Comparison of ENCODE assay signal across 6 fruit fly cellular contexts in genomic region chr3R:24141013-24141592, dm6.
TF ChIP-seq lines count a peak whose summit lies in the region.

Gene Kal1 (plus strand): TSS chr3R:24141395.

- TF ChIP-seq CTCF in whole organism, embryonic (GFP tag; optimal IDR thresholded peaks at IDR 0.05; lab: Kevin White, UChicago) = peak; percentile 67

TF ChIP-seq in whole organism, 6 proteins besides CTCF, POLR2A, EP300 and RAD21:
- no peak for TF ChIP-seq usp (GFP tag; optimal IDR thresholded peaks at IDR 0.05; lab: Kevin White, UChicago)
- no peak for TF ChIP-seq psq (optimal IDR thresholded peaks at IDR 0.05; lab: Kevin White, UChicago)
- TF ChIP-seq Dll (optimal IDR thresholded peaks at IDR 0.05; lab: Kevin White, UChicago) = peak; percentile 73
- TF ChIP-seq EcR (GFP tag; optimal IDR thresholded peaks at IDR 0.05; lab: Kevin White, UChicago) = no peak
TF ChIP-seq in whole organism: peak in this region for 1.

TF ChIP-seq in whole organism, adult, 20 proteins besides CTCF, POLR2A, EP300 and RAD21 (continues in another document):
- peak; percentile 24 for TF ChIP-seq toe (GFP tag; optimal IDR thresholded peaks at IDR 0.05; lab: Kevin White, UChicago)
- peak; percentile 97 for TF ChIP-seq bab1 (GFP tag; optimal IDR thresholded peaks at IDR 0.05; lab: Kevin White, UChicago)
- peak; percentile 67 for TF ChIP-seq Crg-1 (GFP tag; optimal IDR thresholded peaks at IDR 0.05; lab: Kevin White, UChicago)
- TF ChIP-seq cnc (optimal IDR thresholded peaks at IDR 0.05; lab: Kevin White, UChicago) = no peak
- TF ChIP-seq ovo (GFP tag; optimal IDR thresholded peaks at IDR 0.05; lab: Kevin White, UChicago) = peak; percentile 23
- peak; percentile 92 for TF ChIP-seq CG33017 (tag; optimal IDR thresholded peaks at IDR 0.05; lab: Kevin White, UChicago)
- TF ChIP-seq CG11617 (GFP tag; optimal IDR thresholded peaks at IDR 0.05; lab: Kevin White, UChicago) = peak; percentile 92
- TF ChIP-seq CG12768 (GFP tag; optimal IDR thresholded peaks at IDR 0.05; lab: Kevin White, UChicago) = peak; percentile 86
- TF ChIP-seq CG5204 (GFP tag; optimal IDR thresholded peaks at IDR 0.05; lab: Kevin White, UChicago) = no peak
- peak; percentile 67 for TF ChIP-seq CG7045 (GFP tag; optimal IDR thresholded peaks at IDR 0.05; lab: Kevin White, UChicago)
- peak; percentile 45 for TF ChIP-seq Hr96 (GFP tag; optimal IDR thresholded peaks at IDR 0.05; lab: Kevin White, UChicago)
- TF ChIP-seq pad (GFP tag; optimal IDR thresholded peaks at IDR 0.05; lab: Kevin White, UChicago) = peak; percentile 85
- TF ChIP-seq Clk (GFP tag; optimal IDR thresholded peaks at IDR 0.05; lab: Kevin White, UChicago) = peak; percentile 51
- TF ChIP-seq CG14711 (tag; optimal IDR thresholded peaks at IDR 0.05; lab: Kevin White, UChicago) = peak; percentile 88
- peak; percentile 45 for TF ChIP-seq CG1620 (GFP tag; optimal IDR thresholded peaks at IDR 0.05; lab: Kevin White, UChicago)
- TF ChIP-seq kay (GFP tag; lab: Kevin White, UChicago; ENCODE audit: borderline replicate concordance) = peak; percentile 18
- peak; percentile 88 for TF ChIP-seq tj (GFP tag; optimal IDR thresholded peaks at IDR 0.05; lab: Kevin White, UChicago)

TF ChIP-seq in whole organism, embryonic, 481 proteins besides CTCF, POLR2A, EP300 and RAD21 (continues in another document):
- TF ChIP-seq CG15073 (GFP tag; optimal IDR thresholded peaks at IDR 0.05; lab: Kevin White, UChicago) (no peak), CG10979 (tag; optimal IDR thresholded peaks at IDR 0.05; lab: Kevin White, UChicago) (peak; percentile 97), CG18764 (GFP tag; optimal IDR thresholded peaks at IDR 0.05; lab: Kevin White, UChicago) (peak; percentile 81), ash1 (GFP tag; optimal IDR thresholded peaks at IDR 0.05; lab: Kevin White, UChicago) (no peak), sob (GFP tag; IDR thresholded peaks at IDR 0.05; lab: Robert Waterston, UW) (peak; percentile 90), CG15601 (tag; optimal IDR thresholded peaks at IDR 0.05; lab: Kevin White, UChicago) (peak; percentile 94), Hmx (GFP tag; optimal IDR thresholded peaks at IDR 0.05; lab: Kevin White, UChicago) (no peak), CG16779 (GFP tag; IDR thresholded peaks at IDR 0.05; lab: Robert Waterston, UW) (no peak), pb (GFP tag; optimal IDR thresholded peaks at IDR 0.05; lab: Kevin White, UChicago) (no peak), her (GFP tag; optimal IDR thresholded peaks at IDR 0.05; lab: Kevin White, UChicago) (no peak), lbe (GFP tag; optimal IDR thresholded peaks at IDR 0.05; lab: Kevin White, UChicago) (peak; percentile 96), CG31224 (GFP tag; IDR thresholded peaks at IDR 0.05; lab: Robert Waterston, UW) (peak; percentile 44), sna (GFP tag; IDR thresholded peaks at IDR 0.05; lab: Robert Waterston, UW; ENCODE audit: partially characterized antibody) (peak; percentile 59; the same call in 1 of the 2 replicates), psq (GFP tag; optimal IDR thresholded peaks at IDR 0.05; lab: Kevin White, UChicago) (peak; percentile 45), CG4730 (GFP tag; IDR thresholded peaks at IDR 0.05; lab: Robert Waterston, UW) (peak; percentile 84), zen2 (GFP tag; IDR thresholded peaks at IDR 0.05; lab: Robert Waterston, UW; ENCODE audit: partially characterized antibody) (no peak), CG1792 (GFP tag; optimal IDR thresholded peaks at IDR 0.05; lab: Kevin White, UChicago) (no peak), BtbVII (GFP tag; optimal IDR thresholded peaks at IDR 0.05; lab: Kevin White, UChicago) (peak; percentile 90)

TF ChIP-seq in whole organism, prepupa, 60 proteins besides CTCF, POLR2A, EP300 and RAD21 (continues in another document):
- peak; percentile 98 for TF ChIP-seq CG6854 (GFP tag; optimal IDR thresholded peaks at IDR 0.05; lab: Kevin White, UChicago)
- peak; percentile 91 to 94 for TF ChIP-seq salr (GFP tag; optimal IDR thresholded peaks at IDR 0.05; lab: Kevin White, UChicago)
- peak; percentile 97 for TF ChIP-seq Eip93F (GFP tag; optimal IDR thresholded peaks at IDR 0.05; lab: Kevin White, UChicago)
- peak; percentile 98 for TF ChIP-seq esn (GFP tag; optimal IDR thresholded peaks at IDR 0.05; lab: Kevin White, UChicago)
- TF ChIP-seq CG32006 (GFP tag; optimal IDR thresholded peaks at IDR 0.05; lab: Kevin White, UChicago) = peak; percentile 97
- peak; percentile 93 for TF ChIP-seq topi (GFP tag; optimal IDR thresholded peaks at IDR 0.05; lab: Kevin White, UChicago)
- TF ChIP-seq ss (GFP tag; optimal IDR thresholded peaks at IDR 0.05; lab: Kevin White, UChicago) = peak; percentile 99
- peak; percentile 98 for TF ChIP-seq spab (GFP tag; optimal IDR thresholded peaks at IDR 0.05; lab: Kevin White, UChicago)
- TF ChIP-seq CG10631 (GFP tag; optimal IDR thresholded peaks at IDR 0.05; lab: Kevin White, UChicago) = peak; percentile 97
- TF ChIP-seq Blimp-1 (GFP tag; optimal IDR thresholded peaks at IDR 0.05; lab: Kevin White, UChicago) = peak; percentile 94
- TF ChIP-seq Lpt (GFP tag; optimal IDR thresholded peaks at IDR 0.05; lab: Kevin White, UChicago) = peak; percentile 93
- peak; percentile 92 for TF ChIP-seq Met (GFP tag; optimal IDR thresholded peaks at IDR 0.05; lab: Kevin White, UChicago)
- TF ChIP-seq Eip75B (GFP tag; optimal IDR thresholded peaks at IDR 0.05; lab: Kevin White, UChicago) = peak; percentile 95
- TF ChIP-seq vri (GFP tag; optimal IDR thresholded peaks at IDR 0.05; lab: Kevin White, UChicago) = peak; percentile 96
- TF ChIP-seq net (GFP tag; optimal IDR thresholded peaks at IDR 0.05; lab: Kevin White, UChicago) = peak; percentile 97
- peak; percentile 96 for TF ChIP-seq CG11762 (GFP tag; optimal IDR thresholded peaks at IDR 0.05; lab: Kevin White, UChicago; ENCODE audit: insufficient read depth)
- TF ChIP-seq Ets21C (GFP tag; optimal IDR thresholded peaks at IDR 0.05; lab: Kevin White, UChicago) = peak; percentile 76
- peak; percentile 92 for TF ChIP-seq CG11902 (GFP tag; optimal IDR thresholded peaks at IDR 0.05; lab: Kevin White, UChicago)

TF ChIP-seq in whole organism, pupa, 21 proteins besides CTCF, POLR2A, EP300 and RAD21 (continues in another document):
- TF ChIP-seq CG32121 (GFP tag; IDR thresholded peaks at IDR 0.05; lab: Robert Waterston, UW) (peak; percentile 98), CG34367 (tag; optimal IDR thresholded peaks at IDR 0.05; lab: Kevin White, UChicago) (peak; percentile 97), gl (tag; optimal IDR thresholded peaks at IDR 0.05; lab: Kevin White, UChicago) (peak; percentile 96), CG13204 (GFP tag; optimal IDR thresholded peaks at IDR 0.05; lab: Kevin White, UChicago) (peak; percentile 98), CG10348 (GFP tag; IDR thresholded peaks at IDR 0.05; lab: Robert Waterston, UW) (peak; percentile 79), fd96Ca (GFP tag; IDR thresholded peaks at IDR 0.05; lab: Robert Waterston, UW) (peak; percentile 97), CG15710 (tag; optimal IDR thresholded peaks at IDR 0.05; lab: Kevin White, UChicago) (peak; percentile 98), EcR (GFP tag; optimal IDR thresholded peaks at IDR 0.05; lab: Kevin White, UChicago) (peak; percentile 79), CG8301 (tag; optimal IDR thresholded peaks at IDR 0.05; lab: Kevin White, UChicago) (peak; percentile 95), CG14655 (GFP tag; optimal IDR thresholded peaks at IDR 0.05; lab: Kevin White, UChicago) (peak; percentile 96), CG17806 (tag; optimal IDR thresholded peaks at IDR 0.05; lab: Kevin White, UChicago) (peak; percentile 98), Pif1A (GFP tag; optimal IDR thresholded peaks at IDR 0.05; lab: Kevin White, UChicago) (peak; percentile 96), CG4496 (GFP tag; IDR thresholded peaks at IDR 0.05; lab: Robert Waterston, UW) (peak; percentile 97), CG12605 (GFP tag; IDR thresholded peaks at IDR 0.05; lab: Robert Waterston, UW) (peak; percentile 98), rn (GFP tag; IDR thresholded peaks at IDR 0.05; lab: Robert Waterston, UW) (peak; percentile 92), CG8159 (tag; optimal IDR thresholded peaks at IDR 0.05; lab: Kevin White, UChicago) (peak; percentile 98), CG9948 (tag; optimal IDR thresholded peaks at IDR 0.05; lab: Kevin White, UChicago) (peak; percentile 97), Ets98B (GFP tag; IDR thresholded peaks at IDR 0.05; lab: Robert Waterston, UW) (peak; percentile 98), D1 (tag; optimal IDR thresholded peaks at IDR 0.05; lab: Kevin White, UChicago) (peak; percentile 92), Snoo (tag; optimal IDR thresholded peaks at IDR 0.05; lab: Kevin White, UChicago) (peak; percentile 99)

TF ChIP-seq in whole organism, wandering third instar larva, 38 proteins besides CTCF, POLR2A, EP300 and RAD21 (continues in another document):
- TF ChIP-seq CrebA (GFP tag; optimal IDR thresholded peaks at IDR 0.05; lab: Kevin White, UChicago; ENCODE audit: borderline replicate concordance) = no peak
- TF ChIP-seq Dfd (GFP tag; optimal IDR thresholded peaks at IDR 0.05; lab: Kevin White, UChicago) = no peak
- TF ChIP-seq foxo (GFP tag; optimal IDR thresholded peaks at IDR 0.05; lab: Kevin White, UChicago) = peak; percentile 7 to 98
- TF ChIP-seq psq (GFP tag; optimal IDR thresholded peaks at IDR 0.05; lab: Kevin White, UChicago) = peak; percentile 96
- peak; percentile 98 for TF ChIP-seq Rel (GFP tag; optimal IDR thresholded peaks at IDR 0.05; lab: Kevin White, UChicago)
- TF ChIP-seq Rel (tag; optimal IDR thresholded peaks at IDR 0.05; lab: Kevin White, UChicago) = peak; percentile 88
- peak; percentile 93 for TF ChIP-seq br (GFP tag; optimal IDR thresholded peaks at IDR 0.05; lab: Kevin White, UChicago)
- peak; percentile 91 for TF ChIP-seq CG9705 (GFP tag; optimal IDR thresholded peaks at IDR 0.05; lab: Kevin White, UChicago)
- TF ChIP-seq Sp1 (GFP tag; optimal IDR thresholded peaks at IDR 0.05; lab: Kevin White, UChicago) = peak; percentile 99
- peak; percentile 80 for TF ChIP-seq Jra (GFP tag; optimal IDR thresholded peaks at IDR 0.05; lab: Kevin White, UChicago)
- no peak for TF ChIP-seq usp (GFP tag; optimal IDR thresholded peaks at IDR 0.05; lab: Kevin White, UChicago)
- no peak for TF ChIP-seq GATAd (GFP tag; optimal IDR thresholded peaks at IDR 0.05; lab: Kevin White, UChicago)
- TF ChIP-seq sv (GFP tag; optimal IDR thresholded peaks at IDR 0.05; lab: Kevin White, UChicago) = peak; percentile 65
- no peak for TF ChIP-seq lola (GFP tag; optimal IDR thresholded peaks at IDR 0.05; lab: Kevin White, UChicago)
- peak; percentile 98 for TF ChIP-seq h (GFP tag; optimal IDR thresholded peaks at IDR 0.05; lab: Kevin White, UChicago)
- peak; percentile 96 for TF ChIP-seq brk (GFP tag; optimal IDR thresholded peaks at IDR 0.05; lab: Kevin White, UChicago)
- TF ChIP-seq woc (GFP tag; optimal IDR thresholded peaks at IDR 0.05; lab: Kevin White, UChicago) = peak; percentile 85
- peak; percentile 93 for TF ChIP-seq Hnf4 (GFP tag; optimal IDR thresholded peaks at IDR 0.05; lab: Kevin White, UChicago)
- peak; percentile 94 for TF ChIP-seq dmrt93B (GFP tag; optimal IDR thresholded peaks at IDR 0.05; lab: Kevin White, UChicago)
- no peak for TF ChIP-seq Hr78 (GFP tag; optimal IDR thresholded peaks at IDR 0.05; lab: Kevin White, UChicago)
- TF ChIP-seq Dif (GFP tag; optimal IDR thresholded peaks at IDR 0.05; lab: Kevin White, UChicago; ENCODE audit: partially characterized antibody) = peak; percentile 55
- TF ChIP-seq Vsx2 (GFP tag; optimal IDR thresholded peaks at IDR 0.05; lab: Kevin White, UChicago; ENCODE audit: partially characterized antibody) = no peak
